Worm (Caenorhabditis elegans) whole organism, L3 larva: ENCODE results near the gene B0222.11.

Source experiments
- ama-1 ChIP-seq: fragments of 150-350 bp; optimal IDR thresholded peaks from 2 replicates; lab custom pipeline; 2018
- fos-1 ChIP-seq: fragments of 150-350 bp; optimal IDR thresholded peaks from 2 replicates; lab custom pipeline; 2014; ENCODE audit warnings: missing biosample characterization, missing genetic modification characterization
- hmg-11 ChIP-seq: sonication (generic microtip); optimal IDR thresholded peaks from 2 replicates; lab custom pipeline; 2016; ENCODE audit warnings: missing genetic modification characterization, missing compliant biosample characterization
- lin-15B ChIP-seq: fragments of 150-350 bp; optimal IDR thresholded peaks from 2 replicates; lab custom pipeline; 2014; ENCODE audit warnings: missing biosample characterization, missing genetic modification characterization
- lin-39 ChIP-seq: fragments of 150-350 bp; optimal IDR thresholded peaks from 2 replicates; lab custom pipeline; 2018; ENCODE audit warnings: missing biosample characterization, missing genetic modification reagents, missing genetic modification characterization
- nfya-1 ChIP-seq: sonication (generic microtip); optimal IDR thresholded peaks from 2 replicates; lab custom pipeline; 2017; ENCODE audit warnings: missing genetic modification characterization, mild to moderate bottlenecking, missing compliant biosample characterization, antibody characterized with exemption, moderate library complexity; ENCODE audit not compliant: insufficient read depth
- nhr-11 ChIP-seq: fragments of 150-350 bp; optimal IDR thresholded peaks from 2 replicates; lab custom pipeline; 2014; ENCODE audit warnings: missing biosample characterization, missing genetic modification characterization
- nhr-12 ChIP-seq: fragments of 150-350 bp; optimal IDR thresholded peaks from 2 replicates; lab custom pipeline; 2014; ENCODE audit warnings: missing biosample characterization, missing genetic modification characterization
- sea-2 ChIP-seq: fragments of 150-350 bp; sonication (generic microtip); optimal IDR thresholded peaks from 4 replicates; lab custom pipeline; 2014; ENCODE audit warnings: missing biosample characterization, missing genetic modification reagents, missing genetic modification characterization
- snpc-4 ChIP-seq: fragments of 150-350 bp; optimal IDR thresholded peaks from 2 replicates; lab custom pipeline; 2014; ENCODE audit warnings: missing biosample characterization, missing genetic modification characterization
- unc-62 ChIP-seq: fragments of 150-350 bp; sonication (generic microtip); optimal IDR thresholded peaks from 4 replicates; lab custom pipeline; 2014; ENCODE audit warnings: missing biosample characterization, missing genetic modification reagents, missing genetic modification characterization

- TF ChIP-seq hmg-11 (tag; lab: Kevin White, UChicago) = no peak
- no peak for TF ChIP-seq nfya-1
- TF ChIP-seq ama-1 (lab: Kevin White, UChicago) = no peak
- no peak for TF ChIP-seq nhr-12
- TF ChIP-seq unc-62 (GFP tag; lab: Kevin White, UChicago) = no peak
- TF ChIP-seq lin-15B (tag; lab: Kevin White, UChicago) = no peak
- no peak for TF ChIP-seq fos-1 (tag; lab: Kevin White, UChicago)
- TF ChIP-seq nhr-11 = no peak
- no peak for TF ChIP-seq lin-39 (tag; lab: Kevin White, UChicago)
- TF ChIP-seq sea-2 (GFP tag; lab: Kevin White, UChicago) = no peak
- TF ChIP-seq snpc-4 (tag; lab: Kevin White, UChicago) = no peak
Observed at ce11 chrV:9162118-9162729, 5.8 kb downstream of the B0222.11 start.
